Worm (Caenorhabditis elegans): ENCODE measurements around the gene F45E4.6.

- TF ChIP-seq T22C8.4 (GFP tag; IDR thresholded peaks at IDR 0.05) = no peak
- TF ChIP-seq flt-1 (GFP tag; IDR thresholded peaks at IDR 0.05) = no peak
Measured at ce11 chrIV:7646861-7647260, 14.5 kb upstream of the F45E4.6 start.

Data from whole organism, midembryonic.